Worm (Caenorhabditis elegans): ENCODE data around the gene nlp-51.

Gene nlp-51

ce11 chrII:11279971-11280370 lies 39.5 kb downstream of the nlp-51 start:
- TF ChIP-seq mep-1 (tag; optimal IDR thresholded peaks at IDR 0.05) (no peak), egl-13 (tag; optimal IDR thresholded peaks at IDR 0.05) (no peak), nhr-12 (tag; optimal IDR thresholded peaks at IDR 0.05) (no peak), fkh-10 (GFP tag; optimal IDR thresholded peaks at IDR 0.05) (no peak), tbx-2 (tag; optimal IDR thresholded peaks at IDR 0.05) (peak; percentile 6), aha-1 (tag; optimal IDR thresholded peaks at IDR 0.05) (no peak), lsy-2 (tag; optimal IDR thresholded peaks at IDR 0.05) (peak; percentile 12 to 45), mab-9 (GFP tag; IDR thresholded peaks at IDR 0.05) (no peak), lin-35 (GFP tag; optimal IDR thresholded peaks at IDR 0.05) (no peak), dpl-1 (GFP tag; optimal IDR thresholded peaks at IDR 0.05) (no peak), isw-1 (GFP tag; IDR thresholded peaks at IDR 0.05) (no peak), unc-30 (tag; optimal IDR thresholded peaks at IDR 0.05) (no peak), swsn-7 (tag; optimal IDR thresholded peaks at IDR 0.05) (no peak), ceh-82 (tag; optimal IDR thresholded peaks at IDR 0.05) (no peak), blmp-1 (tag; optimal IDR thresholded peaks at IDR 0.05) (peak; percentile 32), nhr-85 (tag) (peak; percentile 56), unc-62 (GFP tag; optimal IDR thresholded peaks at IDR 0.05) (no peak), pax-3 (tag; optimal IDR thresholded peaks at IDR 0.05) (no peak), C16A3.4 (tag; optimal IDR thresholded peaks at IDR 0.05) (no peak), pag-3 (tag; optimal IDR thresholded peaks at IDR 0.05; ENCODE audit: borderline replicate concordance, insufficient read depth) (no peak), nhr-90 (tag; optimal IDR thresholded peaks at IDR 0.05; ENCODE audit: poor library complexity) (peak; percentile 1), rnt-1 (tag; optimal IDR thresholded peaks at IDR 0.05) (peak; percentile 14), nhr-28 (tag; optimal IDR thresholded peaks at IDR 0.05) (no peak), unc-130 (tag; optimal IDR thresholded peaks at IDR 0.05) (peak; percentile 32)

ce11 chrII:11276879-11277278 lies 42.6 kb downstream of the nlp-51 start:
- TF ChIP-seq unc-98 (GFP tag; IDR thresholded peaks at IDR 0.05) (no peak), jun-1 (tag; optimal IDR thresholded peaks at IDR 0.05) (no peak), rnt-1 (tag; optimal IDR thresholded peaks at IDR 0.05) (peak; percentile 10), zip-4 (GFP tag; optimal IDR thresholded peaks at IDR 0.05) (no peak), Y116A8C.19 (tag; optimal IDR thresholded peaks at IDR 0.05; ENCODE audit: borderline replicate concordance) (no peak)

ce11 chrII:11275484-11275883 lies 44.0 kb downstream of the nlp-51 start:
- no peak for TF ChIP-seq aha-1 (tag; optimal IDR thresholded peaks at IDR 0.05)
- peak; percentile 52 for TF ChIP-seq lin-14 (GFP tag; optimal IDR thresholded peaks at IDR 0.05)
- TF ChIP-seq unc-62 (GFP tag; optimal IDR thresholded peaks at IDR 0.05), result no peak
- TF ChIP-seq lin-35 (GFP tag; optimal IDR thresholded peaks at IDR 0.05), result no peak
- no peak for TF ChIP-seq nhr-76 (tag; optimal IDR thresholded peaks at IDR 0.05)
- no peak for TF ChIP-seq efl-1 (optimal IDR thresholded peaks at IDR 0.05)
- peak in 1 of 2 experiments; percentile 37 for TF ChIP-seq efl-1 (GFP tag; optimal IDR thresholded peaks at IDR 0.05 in 1 of 2)
- no peak for TF ChIP-seq ceh-63 (GFP tag; optimal IDR thresholded peaks at IDR 0.05)
- TF ChIP-seq isw-1 (GFP tag; IDR thresholded peaks at IDR 0.05), result no peak
- TF ChIP-seq unc-30 (tag; optimal IDR thresholded peaks at IDR 0.05), result no peak
- TF ChIP-seq egl-27 (tag; optimal IDR thresholded peaks at IDR 0.05), result no peak
- TF ChIP-seq nhr-28 (tag; optimal IDR thresholded peaks at IDR 0.05), result no peak
- no peak for TF ChIP-seq ceh-90 (tag; optimal IDR thresholded peaks at IDR 0.05)
- TF ChIP-seq snpc-4 (tag; optimal IDR thresholded peaks at IDR 0.05), result no peak
- no peak for TF ChIP-seq nhr-90 (tag; optimal IDR thresholded peaks at IDR 0.05; ENCODE audit: poor library complexity)
- TF ChIP-seq jun-1 (tag; optimal IDR thresholded peaks at IDR 0.05), result no peak
- TF ChIP-seq grh-1 (GFP tag; IDR thresholded peaks at IDR 0.05), result no peak
- peak; percentile 76 for TF ChIP-seq rnt-1 (tag; optimal IDR thresholded peaks at IDR 0.05)
- TF ChIP-seq nhr-84 (tag; optimal IDR thresholded peaks at IDR 0.05), result no peak
- peak; percentile 70 for TF ChIP-seq unc-130 (tag; optimal IDR thresholded peaks at IDR 0.05)
- peak; percentile 55 for TF ChIP-seq nhr-71 (tag; optimal IDR thresholded peaks at IDR 0.05)
- TF ChIP-seq pax-3 (tag; optimal IDR thresholded peaks at IDR 0.05), result no peak
- peak; percentile 27 to 78 for TF ChIP-seq lsy-2 (tag; optimal IDR thresholded peaks at IDR 0.05)
- no peak for TF ChIP-seq C34B4.2 (tag; optimal IDR thresholded peaks at IDR 0.05)
- no peak for TF ChIP-seq fos-1 (tag; optimal IDR thresholded peaks at IDR 0.05)
- no peak for TF ChIP-seq ama-1 (optimal IDR thresholded peaks at IDR 0.05)
- TF ChIP-seq ceh-88 (GFP tag; IDR thresholded peaks at IDR 0.05), result no peak
- TF ChIP-seq unc-86 (tag; optimal IDR thresholded peaks at IDR 0.05), result no peak
- no peak for TF ChIP-seq mab-9 (GFP tag; IDR thresholded peaks at IDR 0.05)
- no peak for TF ChIP-seq xbp-1 (tag; optimal IDR thresholded peaks at IDR 0.05)
- no peak for TF ChIP-seq zip-4 (GFP tag; optimal IDR thresholded peaks at IDR 0.05)
- no peak for TF ChIP-seq efl-3 (GFP tag; optimal IDR thresholded peaks at IDR 0.05)
- no peak for TF ChIP-seq sox-4 (tag; optimal IDR thresholded peaks at IDR 0.05)
- TF ChIP-seq skn-1 (tag; optimal IDR thresholded peaks at IDR 0.05), result no peak
- no peak for TF ChIP-seq alr-1 (tag; optimal IDR thresholded peaks at IDR 0.05; ENCODE audit: borderline replicate concordance)
